Worm (Caenorhabditis elegans) whole organism, midembryonic: Measurements from ENCODE around the gene fbxc-23.

ENCODE experiments used
- T22C8.4 ChIP-seq: fragments of 200-800 bp; sonication (Bioruptor generic); IDR thresholded peaks from 2 replicates; pipeline ENCODE4 v1.3.6; 2022; ENCODE audit warnings: missing genetic modification characterization, missing compliant biosample characterization
- cog-1 ChIP-seq: sonication (generic microtip); optimal IDR thresholded peaks from 2 replicates; lab custom pipeline; 2016; ENCODE audit warnings: missing genetic modification characterization, missing compliant biosample characterization
- flt-1 ChIP-seq: fragments of 200-800 bp; sonication (Bioruptor generic); IDR thresholded peaks from 2 replicates; pipeline ENCODE4 v1.3.6; 2022; ENCODE audit warnings: missing genetic modification characterization, missing compliant biosample characterization
- klf-2 ChIP-seq: fragments of 200-800 bp; sonication (Bioruptor generic); conservative IDR thresholded peaks from 2 replicates; pipeline ENCODE4 v1.3.6; 2022; ENCODE audit warnings: missing genetic modification reagents, missing genetic modification characterization, missing compliant biosample characterization
- med-1 ChIP-seq: sonication (generic microtip); optimal IDR thresholded peaks from 2 replicates; lab custom pipeline; 2017; ENCODE audit warnings: missing genetic modification characterization, mild to moderate bottlenecking, missing compliant biosample characterization, antibody characterized with exemption, missing genetic modification reagents; ENCODE audit not compliant: insufficient read depth
- ref-1 ChIP-seq: fragments of 200-800 bp; sonication (Bioruptor generic); conservative IDR thresholded peaks from 2 replicates; pipeline ENCODE4 v1.3.6; 2022; ENCODE audit warnings: missing genetic modification reagents, missing genetic modification characterization, missing compliant biosample characterization
- tab-1 ChIP-seq: fragments of 200-800 bp; sonication (Bioruptor generic); IDR thresholded peaks from 2 replicates; pipeline ENCODE4 v1.3.6; 2022; ENCODE audit warnings: missing genetic modification characterization, missing compliant biosample characterization
- ztf-23 ChIP-seq: fragments of 200-800 bp; sonication (Bioruptor generic); IDR thresholded peaks from 2 replicates; pipeline ENCODE4 v1.3.6; 2022; ENCODE audit warnings: missing genetic modification reagents, missing genetic modification characterization, missing compliant biosample characterization
- ztf-29 ChIP-seq: fragments of 200-800 bp; sonication (Bioruptor generic); IDR thresholded peaks from 2 replicates; pipeline ENCODE4 v1.3.6; 2022; ENCODE audit warnings: missing genetic modification reagents, missing genetic modification characterization, missing compliant biosample characterization

ce11 chrII:13575018-13575948 is 21.1 kb downstream of the fbxc-23 start, which contains the start of the genes mrpl-37 and lin-38:
- TF ChIP-seq ztf-23 (GFP tag; lab: Robert Waterston, UW) (no peak), ref-1 (GFP tag; lab: Robert Waterston, UW) (no peak), tab-1 (GFP tag; lab: Robert Waterston, UW) (no peak), ztf-29 (GFP tag; lab: Robert Waterston, UW) (no peak), T22C8.4 (GFP tag; lab: Robert Waterston, UW) (peak; percentile 24; the same call in 1 of the 2 replicates), flt-1 (GFP tag; lab: Robert Waterston, UW) (no peak; the same call in 1 of the 2 replicates), cog-1 (tag; lab: Kevin White, UChicago) (peak; percentile 33), med-1 (GFP tag; lab: Kevin White, UChicago) (no peak), klf-2 (GFP tag; lab: Robert Waterston, UW) (no peak)
